Fruit fly (Drosophila melanogaster): ENCODE measurements around the gene CG42521.

The CG42521 gene

dm6 chr3L:10645965-10646364 is 22.6 kb upstream of the CG42521 start (continued):
- TF ChIP-seq z (GFP tag; IDR thresholded peaks at IDR 0.05) = 0 out of 3 replicates have a peak, but pooled peaks have one; percentile 9

- no peak for TF ChIP-seq inv (GFP tag; IDR thresholded peaks at IDR 0.05; ENCODE audit: partially characterized antibody)
- no peak for TF ChIP-seq z (GFP tag; IDR thresholded peaks at IDR 0.05)
- TF ChIP-seq Awh (GFP tag; IDR thresholded peaks at IDR 0.05) = no peak
- TF ChIP-seq Sox102F (GFP tag; optimal IDR thresholded peaks at IDR 0.05) = no peak
- no peak for TF ChIP-seq CG16813 (GFP tag; IDR thresholded peaks at IDR 0.05; ENCODE audit: partially characterized antibody)
Observed at dm6 chr3L:10643228-10643627, 19.9 kb upstream of the CG42521 start, which contains the start of gene CG14153. Gene CG14153, plus strand, starts transcription at chr3L:10643528.

dm6 chr3L:10641589-10641988 is 18.2 kb upstream of the CG42521 start, which contains the start of gene CG14154:
Gene CG14154, plus strand, starts transcription at chr3L:10641889.
- TF ChIP-seq sens (GFP tag) (peak; percentile 22), CG4404 (GFP tag; IDR thresholded peaks at IDR 0.05) (no peak)

dm6 chr3L:10639440-10639839 is 16.1 kb upstream of the CG42521 start, which contains the start of gene CG18628:
Gene CG18628, plus strand, starts transcription at chr3L:10639740.
- no peak for TF ChIP-seq dm (GFP tag; optimal IDR thresholded peaks at IDR 0.05)
- no peak for TF ChIP-seq tna (GFP tag; IDR thresholded peaks at IDR 0.05; ENCODE audit: partially characterized antibody)
- no peak for TF ChIP-seq CG6654 (GFP tag; optimal IDR thresholded peaks at IDR 0.05)
- TF ChIP-seq fd3F (GFP tag; optimal IDR thresholded peaks at IDR 0.05) = no peak
- TF ChIP-seq CG4424 (GFP tag; optimal IDR thresholded peaks at IDR 0.05) = no peak
- no peak for TF ChIP-seq CG8924 (tag; optimal IDR thresholded peaks at IDR 0.05)
- no peak for TF ChIP-seq CG2129 (GFP tag; IDR thresholded peaks at IDR 0.05; ENCODE audit: partially characterized antibody)
- no peak for TF ChIP-seq sr (GFP tag; IDR thresholded peaks at IDR 0.05)
- no peak for TF ChIP-seq sens-2 (GFP tag; IDR thresholded peaks at IDR 0.05)
- TF ChIP-seq Lim3 (GFP tag; IDR thresholded peaks at IDR 0.05) = no peak
- no peak for TF ChIP-seq CG11085 (GFP tag; IDR thresholded peaks at IDR 0.05)
- no peak for TF ChIP-seq Aef1 (GFP tag; IDR thresholded peaks at IDR 0.05)
- no peak for TF ChIP-seq E2f1 (GFP tag; IDR thresholded peaks at IDR 0.05)

- TF ChIP-seq Tbp (GFP tag; optimal IDR thresholded peaks at IDR 0.05) (no peak), HmgD (GFP tag; optimal IDR thresholded peaks at IDR 0.05) (no peak), Scr (GFP tag; IDR thresholded peaks at IDR 0.05; ENCODE audit: partially characterized antibody) (no peak), HLHmδ (GFP tag; optimal IDR thresholded peaks at IDR 0.05) (no peak), klu (GFP tag; IDR thresholded peaks at IDR 0.05) (peak; percentile 94), CG11723 (GFP tag; optimal IDR thresholded peaks at IDR 0.05) (peak; percentile 87), CG17328 (GFP tag; IDR thresholded peaks at IDR 0.05) (peak; percentile 94), Elba2 (GFP tag; optimal IDR thresholded peaks at IDR 0.05) (peak; percentile 87), ato (GFP tag; IDR thresholded peaks at IDR 0.05; ENCODE audit: partially characterized antibody) (no peak), ro (GFP tag; IDR thresholded peaks at IDR 0.05) (peak; percentile 93), CG42726 (GFP tag; IDR thresholded peaks at IDR 0.05; ENCODE audit: partially characterized antibody) (no peak), CG12659 (GFP tag; optimal IDR thresholded peaks at IDR 0.05) (peak; percentile 97), CG7963 (GFP tag; IDR thresholded peaks at IDR 0.05; ENCODE audit: partially characterized antibody) (no peak), gro (GFP tag; optimal IDR thresholded peaks at IDR 0.05) (peak; percentile 19), CG12391 (tag; optimal IDR thresholded peaks at IDR 0.05) (peak; percentile 98), Rx (GFP tag; IDR thresholded peaks at IDR 0.05) (peak; percentile 87), nmo (GFP tag; optimal IDR thresholded peaks at IDR 0.05) (peak; percentile 99), trem (tag; optimal IDR thresholded peaks at IDR 0.05) (peak; percentile 95), lbe (GFP tag; optimal IDR thresholded peaks at IDR 0.05) (peak; percentile 92), pros (GFP tag; optimal IDR thresholded peaks at IDR 0.05) (peak; percentile 60), CG16779 (GFP tag; IDR thresholded peaks at IDR 0.05) (peak; percentile 49; the same call in 1 of the 2 replicates), CG43689 (GFP tag; IDR thresholded peaks at IDR 0.05) (peak; percentile 88), CG8290 (GFP tag; optimal IDR thresholded peaks at IDR 0.05) (peak; percentile 93), CG8290 (tag; optimal IDR thresholded peaks at IDR 0.05) (peak in 1 of 2 experiments; percentile 16), ab (GFP tag; optimal IDR thresholded peaks at IDR 0.05) (peak; percentile 60)
Observed at dm6 chr3L:10637819-10638218, 14.4 kb upstream of the CG42521 start, which contains the start of gene Cnep1r2. Gene Cnep1r2, plus strand, starts transcription at chr3L:10638146.
